Worm (Caenorhabditis elegans): ENCODE measurements around the gene C46E10.1.

Gene C46E10.1

DNA sequence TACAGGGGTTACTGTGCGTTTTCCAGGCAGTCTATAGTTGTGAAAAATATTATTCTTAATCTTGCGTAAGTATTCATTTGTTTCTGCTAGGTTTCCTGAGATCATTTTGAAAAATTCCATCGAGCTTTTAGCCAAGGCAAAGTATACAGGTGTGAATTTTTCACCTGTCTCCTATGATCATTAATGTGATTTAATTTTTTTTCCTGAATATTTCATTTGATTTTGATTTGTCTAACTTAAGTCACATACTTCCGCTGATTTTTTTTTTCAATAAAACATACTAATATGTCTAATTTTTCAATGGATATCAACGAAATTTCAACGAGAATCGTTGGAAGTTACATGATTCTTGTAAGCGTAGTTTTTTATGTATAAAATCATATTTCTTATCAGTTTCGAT is 18.7 kb upstream of the C46E10.1 start, which contains the start of gene srx-108:
TSS of gene srx-108 (plus strand) at position 301 of the 400 bp plus-strand sequence.
- TF ChIP-seq zag-1 (tag; optimal IDR thresholded peaks at IDR 0.05): no peak
- TF ChIP-seq efl-1 (optimal IDR thresholded peaks at IDR 0.05): no peak
- TF ChIP-seq efl-1 (GFP tag; optimal IDR thresholded peaks at IDR 0.05 in 1 of 2): peak in 1 of 2 experiments; percentile 54

- no peak for TF ChIP-seq snu-23 (GFP tag; optimal IDR thresholded peaks at IDR 0.05)
- TF ChIP-seq grh-1 (GFP tag; IDR thresholded peaks at IDR 0.05): no peak
- TF ChIP-seq C34B4.2 (tag; optimal IDR thresholded peaks at IDR 0.05): no peak
- TF ChIP-seq nhr-19 (GFP tag; conservative IDR thresholded peaks at IDR 0.05): no peak
- TF ChIP-seq nhr-28 (tag; optimal IDR thresholded peaks at IDR 0.05): no peak
- no peak for TF ChIP-seq zag-1 (tag; optimal IDR thresholded peaks at IDR 0.05)
- no peak for TF ChIP-seq nhr-84 (tag; optimal IDR thresholded peaks at IDR 0.05)
- TF ChIP-seq lin-13 (GFP tag; optimal IDR thresholded peaks at IDR 0.05): no peak
- no peak for TF ChIP-seq rnt-1 (tag; optimal IDR thresholded peaks at IDR 0.05)
- TF ChIP-seq nhr-90 (tag; optimal IDR thresholded peaks at IDR 0.05; ENCODE audit: poor library complexity): no peak
- TF ChIP-seq fkh-10 (GFP tag; optimal IDR thresholded peaks at IDR 0.05): no peak
- TF ChIP-seq ces-1 (GFP tag; optimal IDR thresholded peaks at IDR 0.05): no peak
- TF ChIP-seq unc-130 (tag; optimal IDR thresholded peaks at IDR 0.05): no peak
- TF ChIP-seq unc-30 (tag; optimal IDR thresholded peaks at IDR 0.05): no peak
These were observed 14.8 kb upstream of the C46E10.1 start, which contains the start of gene srx-110 for ce11 chrII:3709255-3709654. srx-110 (plus strand) TSS chrII:3709555.

ce11 chrII:3711047-3711446 is 13.0 kb upstream of the C46E10.1 start, which contains the start of gene fbxc-53:
fbxc-53 (plus strand) TSS chrII:3711291.
- TF ChIP-seq fkh-8 (tag; optimal IDR thresholded peaks at IDR 0.05) (peak; percentile 45), C34B4.2 (tag; optimal IDR thresholded peaks at IDR 0.05) (no peak), dsc-1 (tag; optimal IDR thresholded peaks at IDR 0.05) (peak; percentile 77), unc-30 (tag; optimal IDR thresholded peaks at IDR 0.05) (no peak), alr-1 (tag; optimal IDR thresholded peaks at IDR 0.05; ENCODE audit: borderline replicate concordance) (no peak), lsy-2 (tag; optimal IDR thresholded peaks at IDR 0.05) (no peak), hlh-17 (GFP tag; optimal IDR thresholded peaks at IDR 0.05; ENCODE audit: borderline replicate concordance) (no peak), pqm-1 (tag; optimal IDR thresholded peaks at IDR 0.05) (no peak)

DNA sequence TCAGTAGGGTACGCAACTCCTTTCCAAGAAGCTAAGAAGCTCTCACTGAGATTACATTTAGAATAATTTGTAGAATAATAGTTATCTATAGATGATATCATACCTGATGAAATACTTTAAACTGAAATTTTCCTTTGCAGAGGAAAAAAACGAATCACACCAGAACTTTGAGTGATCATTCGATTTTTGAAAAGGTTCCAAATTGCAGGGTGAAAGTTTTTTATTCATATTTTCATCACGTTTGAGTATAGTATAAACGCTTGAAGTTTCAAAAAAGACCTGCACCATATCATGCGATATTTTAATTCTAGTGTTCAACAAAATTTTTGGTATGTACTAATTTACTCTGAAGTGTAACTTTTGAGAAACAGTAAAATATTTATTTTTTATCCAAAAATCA is 9.4 kb upstream of the C46E10.1 start, which contains the start of gene srh-100:
TSS of gene srh-100 (minus strand) at position 101 of the 400 bp plus-strand sequence.
- no peak for TF ChIP-seq jun-1 (tag; optimal IDR thresholded peaks at IDR 0.05)
- TF ChIP-seq snu-23 (GFP tag; optimal IDR thresholded peaks at IDR 0.05): no peak
- TF ChIP-seq ceh-82 (tag; optimal IDR thresholded peaks at IDR 0.05): no peak
- no peak for TF ChIP-seq zag-1 (tag; optimal IDR thresholded peaks at IDR 0.05)
- TF ChIP-seq efl-1 (optimal IDR thresholded peaks at IDR 0.05): no peak
- TF ChIP-seq efl-1 (GFP tag; optimal IDR thresholded peaks at IDR 0.05 in 1 of 2): no peak
- no peak for TF ChIP-seq ceh-90 (tag; optimal IDR thresholded peaks at IDR 0.05)
- no peak for TF ChIP-seq F16B12.6 (tag; optimal IDR thresholded peaks at IDR 0.05)
- no peak for TF ChIP-seq C04F5.9 (tag; optimal IDR thresholded peaks at IDR 0.05)
- TF ChIP-seq sup-37 (GFP tag; optimal IDR thresholded peaks at IDR 0.05): no peak
- TF ChIP-seq mep-1 (tag; optimal IDR thresholded peaks at IDR 0.05): no peak

ce11 chrII:3716455-3716854 is 7.6 kb upstream of the C46E10.1 start, which contains the start of gene srh-99:
srh-99 (minus strand) TSS chrII:3716555.
- no peak for TF ChIP-seq pqm-1 (tag; optimal IDR thresholded peaks at IDR 0.05)
- no peak for TF ChIP-seq aha-1 (tag; optimal IDR thresholded peaks at IDR 0.05)
- no peak for TF ChIP-seq egl-27 (tag; optimal IDR thresholded peaks at IDR 0.05)
- no peak for TF ChIP-seq ztf-4 (tag; optimal IDR thresholded peaks at IDR 0.05)
- TF ChIP-seq nhr-84 (tag; optimal IDR thresholded peaks at IDR 0.05): no peak
- TF ChIP-seq nhr-77 (tag; optimal IDR thresholded peaks at IDR 0.05): no peak
- TF ChIP-seq ceh-82 (tag; optimal IDR thresholded peaks at IDR 0.05): no peak
- no peak for TF ChIP-seq hlh-4 (tag; optimal IDR thresholded peaks at IDR 0.05)
- no peak for TF ChIP-seq aly-2 (tag; optimal IDR thresholded peaks at IDR 0.05)
- no peak for TF ChIP-seq nhr-47 (tag; optimal IDR thresholded peaks at IDR 0.05)
- TF ChIP-seq ces-1 (GFP tag; optimal IDR thresholded peaks at IDR 0.05): no peak
- no peak for TF ChIP-seq unc-86 (tag; optimal IDR thresholded peaks at IDR 0.05)
- no peak for TF ChIP-seq dpl-1 (GFP tag; optimal IDR thresholded peaks at IDR 0.05)

All from whole organism, L1 larva.